Fruit fly (Drosophila melanogaster) whole organism, embryonic: Measurements from ENCODE around the gene CG6574.

Experiments
- BtbVII ChIP-seq: fragments of 200-800 bp; sonication (Bioruptor generic); optimal IDR thresholded peaks from 3 replicates; lab custom pipeline; 2017; ENCODE audit warnings: missing biosample characterization, mild to moderate bottlenecking, missing genetic modification characterization
- CG11247 ChIP-seq: fragments of 200-800 bp; sonication (Bioruptor generic); IDR thresholded peaks from 2 replicates; pipeline ENCODE4 v1.3.6; 2022; ENCODE audit warnings: missing biosample characterization, missing genetic modification characterization
- CG12155 ChIP-seq: fragments of 200-800 bp; sonication (Bioruptor generic); optimal IDR thresholded peaks from 3 replicates; lab custom pipeline; 2016; ENCODE audit warnings: missing biosample characterization, missing genetic modification characterization
- CG13775 ChIP-seq: fragments of 200-800 bp; sonication (Bioruptor generic); optimal IDR thresholded peaks from 3 replicates; lab custom pipeline; 2017; ENCODE audit warnings: missing biosample characterization, mild to moderate bottlenecking, missing genetic modification characterization
- CG14014 ChIP-seq: fragments of 200-800 bp; sonication (Bioruptor generic); IDR thresholded peaks from 2 replicates; pipeline ENCODE4 v1.3.6; 2022; ENCODE audit warnings: missing biosample characterization, missing genetic modification characterization
- CG18599 ChIP-seq: fragments of 200-800 bp; sonication (Bioruptor generic); optimal IDR thresholded peaks from 3 replicates; lab custom pipeline; 2017; ENCODE audit warnings: missing biosample characterization, missing genetic modification characterization, mild to moderate bottlenecking, moderate library complexity, missing genetic modification reagents
- CG2678 ChIP-seq: fragments of 200-800 bp; sonication (Bioruptor generic); optimal IDR thresholded peaks from 3 replicates; lab custom pipeline; 2019; ENCODE audit warnings: missing biosample characterization, mild to moderate bottlenecking, missing genetic modification characterization, moderate library complexity
- CG30020 ChIP-seq: fragments of 200-800 bp; optimal IDR thresholded peaks from 2 replicates; lab custom pipeline; 2019; ENCODE audit warnings: missing biosample characterization, mild to moderate bottlenecking, missing genetic modification characterization, moderate library complexity
- CG3065 ChIP-seq: fragments of 200-800 bp; sonication (Bioruptor generic); optimal IDR thresholded peaks from 2 replicates; lab custom pipeline; 2016; ENCODE audit warnings: missing biosample characterization, missing genetic modification characterization
- CG34422 ChIP-seq: fragments of 200-800 bp; sonication (Bioruptor generic); IDR thresholded peaks from 3 replicates; pipeline ENCODE4 v1.3.6; 2022; ENCODE audit warnings: missing biosample characterization, missing genetic modification characterization
- CG6854 ChIP-seq: fragments of 200-800 bp; sonication (Bioruptor generic); optimal IDR thresholded peaks from 3 replicates; lab custom pipeline; 2017; ENCODE audit warnings: missing biosample characterization, mild to moderate bottlenecking, missing genetic modification characterization
- CG7745 ChIP-seq: fragments of 200-800 bp; sonication (Bioruptor generic); optimal IDR thresholded peaks from 2 replicates; lab custom pipeline; 2018; ENCODE audit warnings: missing biosample characterization, mild to moderate bottlenecking, missing genetic modification characterization, moderate library complexity
- CG8924 ChIP-seq: fragments of 200-800 bp; optimal IDR thresholded peaks from 3 replicates; lab custom pipeline; 2019; ENCODE audit warnings: missing biosample characterization, mild to moderate bottlenecking, missing genetic modification characterization, moderate library complexity
- CG9797 ChIP-seq: fragments of 200-800 bp; sonication (Bioruptor generic); optimal IDR thresholded peaks from 3 replicates; lab custom pipeline; 2018; ENCODE audit warnings: missing biosample characterization, mild to moderate bottlenecking, missing genetic modification characterization
- CHES-1-like ChIP-seq: fragments of 200-800 bp; sonication (Bioruptor generic); optimal IDR thresholded peaks from 2 replicates; lab custom pipeline; 2016; ENCODE audit warnings: missing biosample characterization, missing genetic modification characterization
- D19A ChIP-seq: fragments of 200-800 bp; optimal IDR thresholded peaks from 3 replicates; lab custom pipeline; 2019; ENCODE audit warnings: missing biosample characterization, mild to moderate bottlenecking, missing genetic modification characterization, moderate library complexity
- Dad ChIP-seq: fragments of 200-800 bp; sonication (Bioruptor generic); optimal IDR thresholded peaks from 3 replicates; lab custom pipeline; 2016; ENCODE audit warnings: missing biosample characterization, missing genetic modification characterization
- Deaf1 ChIP-seq: fragments of 200-800 bp; optimal IDR thresholded peaks from 3 replicates; lab custom pipeline; 2019; ENCODE audit warnings: missing biosample characterization, mild to moderate bottlenecking, missing genetic modification characterization, moderate library complexity
- Dek ChIP-seq: fragments of 200-800 bp; sonication (Bioruptor generic); optimal IDR thresholded peaks from 3 replicates; lab custom pipeline; 2019; ENCODE audit warnings: missing biosample characterization, mild to moderate bottlenecking, missing genetic modification characterization, moderate library complexity
- Dfd ChIP-seq, 2 experiments: fragments of >200 bp; optimal IDR thresholded peaks; 2 replicates each; lab custom pipeline; 2017; ENCODE audit warnings: missing biosample characterization in 2 of 2, missing genetic modification characterization in 2 of 2
- Doc3 ChIP-seq: fragments of 200-800 bp; sonication (Bioruptor generic); IDR thresholded peaks from 3 replicates; pipeline ENCODE4 v1.3.6; 2022; ENCODE audit warnings: missing biosample characterization, missing genetic modification characterization; ENCODE audit not compliant: partially characterized antibody
- Elba2 ChIP-seq: fragments of 200-800 bp; sonication (Bioruptor generic); optimal IDR thresholded peaks from 3 replicates; lab custom pipeline; 2016; ENCODE audit warnings: missing biosample characterization, missing genetic modification characterization
- Fer2 ChIP-seq: fragments of 200-800 bp; sonication (Bioruptor generic); optimal IDR thresholded peaks from 2 replicates; lab custom pipeline; 2018; ENCODE audit warnings: missing biosample characterization, mild to moderate bottlenecking, missing genetic modification characterization, moderate library complexity
- HmgD ChIP-seq: fragments of 200-800 bp; sonication (Bioruptor generic); optimal IDR thresholded peaks from 3 replicates; lab custom pipeline; 2016; ENCODE audit warnings: missing biosample characterization, missing genetic modification characterization
- Hmx ChIP-seq: fragments of 200-800 bp; sonication (Bioruptor generic); optimal IDR thresholded peaks from 2 replicates; lab custom pipeline; 2016; ENCODE audit warnings: missing biosample characterization, missing genetic modification characterization
- Max ChIP-seq: fragments of 200-800 bp; sonication (Bioruptor generic); optimal IDR thresholded peaks from 2 replicates; lab custom pipeline; 2016; ENCODE audit warnings: missing biosample characterization, mild to moderate bottlenecking, missing genetic modification characterization
- Med ChIP-seq: fragments of 200-800 bp; sonication (Bioruptor generic); peaks from one replicate; lab custom pipeline; 2016; ENCODE audit warnings: missing biosample characterization, missing genetic modification characterization, mild to moderate bottlenecking, inconsistent platforms, moderate library complexity
- Nf-YA ChIP-seq: fragments of 200-800 bp; sonication (Bioruptor generic); IDR thresholded peaks from 2 replicates; pipeline ENCODE4 v1.3.6; 2022; ENCODE audit warnings: missing biosample characterization, missing genetic modification characterization
- Oli ChIP-seq: fragments of 200-800 bp; sonication (Bioruptor generic); optimal IDR thresholded peaks from 2 replicates; lab custom pipeline; 2018; ENCODE audit warnings: missing biosample characterization, mild to moderate bottlenecking, missing genetic modification characterization, moderate library complexity
- Scr ChIP-seq: fragments of 200-800 bp; sonication (Bioruptor generic); IDR thresholded peaks from 2 replicates; pipeline ENCODE4 v1.3.6; 2022; ENCODE audit warnings: missing biosample characterization, missing genetic modification characterization; ENCODE audit not compliant: partially characterized antibody
- TFAM ChIP-seq: fragments of 200-800 bp; sonication (Bioruptor generic); optimal IDR thresholded peaks from 2 replicates; lab custom pipeline; 2017; ENCODE audit warnings: missing biosample characterization, missing genetic modification characterization, inconsistent platforms
- Usf ChIP-seq: fragments of 200-800 bp; sonication (Bioruptor generic); optimal IDR thresholded peaks from 2 replicates; lab custom pipeline; 2017; ENCODE audit warnings: missing genotype, missing biosample characterization, missing genetic modification characterization
- Xrp1 ChIP-seq: fragments of 200-800 bp; sonication (Bioruptor generic); IDR thresholded peaks from 2 replicates; pipeline ENCODE4 v1.3.6; 2022; ENCODE audit warnings: missing biosample characterization, missing genetic modification characterization
- al ChIP-seq: fragments of 200-800 bp; sonication (Bioruptor generic); IDR thresholded peaks from 2 replicates; pipeline ENCODE4 v1.3.6; 2022; ENCODE audit warnings: missing biosample characterization, missing genetic modification characterization
- ara ChIP-seq: fragments of 200-800 bp; sonication (Bioruptor generic); IDR thresholded peaks from 2 replicates; pipeline ENCODE4 v1.3.6; 2022; ENCODE audit warnings: missing biosample characterization, missing genetic modification characterization
- br ChIP-seq: fragments of >200 bp; optimal IDR thresholded peaks from 2 replicates; lab custom pipeline; 2017
- cad ChIP-seq: fragments of >200 bp; optimal IDR thresholded peaks from 2 replicates; lab custom pipeline; 2017; ENCODE audit warnings: missing biosample characterization, missing genetic modification characterization
- crc ChIP-seq: fragments of 200-800 bp; sonication (Bioruptor generic); optimal IDR thresholded peaks from 2 replicates; lab custom pipeline; 2016; ENCODE audit warnings: missing biosample characterization, missing genetic modification characterization
- crp ChIP-seq, 2 experiments: fragments of 200-800 bp; sonication (Bioruptor generic); optimal IDR thresholded peaks; 2 replicates in 1 of 2; 3 replicates in 1 of 2; lab custom pipeline; 2017; ENCODE audit warnings: missing biosample characterization in 2 of 2, missing genetic modification characterization in 2 of 2, mild to moderate bottlenecking in 1 of 2, moderate library complexity in 1 of 2
- fd3F ChIP-seq: fragments of 200-800 bp; sonication (Bioruptor generic); optimal IDR thresholded peaks from 2 replicates; lab custom pipeline; 2018; ENCODE audit warnings: missing biosample characterization, mild to moderate bottlenecking, missing genetic modification characterization, moderate library complexity
- grau ChIP-seq: fragments of 200-800 bp; optimal IDR thresholded peaks from 3 replicates; lab custom pipeline; 2019; ENCODE audit warnings: missing biosample characterization, mild to moderate bottlenecking, missing genetic modification characterization, moderate library complexity
- inv ChIP-seq: fragments of 200-800 bp; sonication (Bioruptor generic); IDR thresholded peaks from 2 replicates; pipeline ENCODE4 v1.3.6; 2022; ENCODE audit warnings: missing biosample characterization, missing genetic modification characterization; ENCODE audit not compliant: partially characterized antibody
- kni ChIP-seq: fragments of 200-800 bp; sonication (Bioruptor generic); optimal IDR thresholded peaks from 3 replicates; lab custom pipeline; 2017; ENCODE audit warnings: mild to moderate bottlenecking, missing biosample characterization, missing genetic modification reagents, missing genetic modification characterization
- pita ChIP-seq: fragments of 200-800 bp; sonication (Bioruptor generic); optimal IDR thresholded peaks from 2 replicates; lab custom pipeline; 2017; ENCODE audit warnings: missing biosample characterization, mild to moderate bottlenecking, missing genetic modification characterization
- rib ChIP-seq: fragments of 200-800 bp; sonication (Bioruptor generic); IDR thresholded peaks from 2 replicates; pipeline ENCODE4 v1.3.6; 2022; ENCODE audit warnings: missing biosample characterization, missing genetic modification characterization
- twi ChIP-seq: fragments of 200-800 bp; optimal IDR thresholded peaks from 2 replicates; lab custom pipeline; 2019; ENCODE audit warnings: missing biosample characterization, mild to moderate bottlenecking, missing genetic modification characterization, moderate library complexity
- vfl ChIP-seq: fragments of 200-800 bp; sonication (Bioruptor generic); optimal IDR thresholded peaks from 2 replicates; lab custom pipeline; 2016; ENCODE audit warnings: missing biosample characterization, missing genetic modification characterization
- wek ChIP-seq: fragments of 200-800 bp; sonication (Bioruptor generic); optimal IDR thresholded peaks from 3 replicates; lab custom pipeline; 2018; ENCODE audit warnings: missing biosample characterization, mild to moderate bottlenecking, missing genetic modification characterization, moderate library complexity
- zen ChIP-seq: fragments of 200-800 bp; sonication (Bioruptor generic); optimal IDR thresholded peaks from 3 replicates; lab custom pipeline; 2018; ENCODE audit warnings: missing biosample characterization, mild to moderate bottlenecking, missing genetic modification characterization, moderate library complexity

The CG6574 gene

dm6 chr3R:10886462-10887315, 23.9 kb upstream of the CG6574 start (continued):
- TF ChIP-seq Nf-YA (GFP tag; lab: Robert Waterston, UW): peak; percentile 80
- no peak for TF ChIP-seq wek (GFP tag; lab: Kevin White, UChicago)
- no peak for TF ChIP-seq pita (GFP tag; lab: Kevin White, UChicago)
- no peak for TF ChIP-seq br
- TF ChIP-seq Dfd (GFP tag; optimal IDR thresholded peaks at IDR 0.05; lab: Kevin White, UChicago): no peak
- TF ChIP-seq CG7745 (tag; lab: Kevin White, UChicago): no peak
- TF ChIP-seq CG3065 (GFP tag; lab: Kevin White, UChicago): no peak
- TF ChIP-seq Dad (GFP tag; lab: Kevin White, UChicago): peak; percentile 77
- peak; percentile 91 for TF ChIP-seq Xrp1 (GFP tag; lab: Robert Waterston, UW)
- TF ChIP-seq Elba2 (GFP tag; lab: Kevin White, UChicago): no peak
- peak; percentile 56 for TF ChIP-seq twi
- TF ChIP-seq D19A: peak; percentile 75
- TF ChIP-seq Deaf1: peak; percentile 48
- TF ChIP-seq fd3F: peak; percentile 77
- TF ChIP-seq inv (GFP tag; lab: Robert Waterston, UW): no peak; the same call in 1 of the 2 replicates
- TF ChIP-seq CG6854: peak; percentile 92
- TF ChIP-seq crc (GFP tag; lab: Kevin White, UChicago): peak; percentile 87
- peak; percentile 97 for TF ChIP-seq Med (GFP tag; lab: Kevin White, UChicago)
- TF ChIP-seq CG14014 (GFP tag; lab: Robert Waterston, UW): peak; percentile 87
- no peak for TF ChIP-seq cad (GFP tag; lab: Kevin White, UChicago)
- peak; percentile 84 for TF ChIP-seq Hmx (GFP tag; lab: Kevin White, UChicago)
- TF ChIP-seq vfl (GFP tag; lab: Kevin White, UChicago): peak; percentile 82
- peak; percentile 91 for TF ChIP-seq Oli
- peak; percentile 41 for TF ChIP-seq CG30020 (tag; lab: Kevin White, UChicago)
- TF ChIP-seq rib (GFP tag; lab: Robert Waterston, UW): peak; percentile 81
- no peak for TF ChIP-seq Doc3 (GFP tag; lab: Robert Waterston, UW)
- TF ChIP-seq CG9797 (GFP tag; lab: Kevin White, UChicago): peak; percentile 27
- TF ChIP-seq al: peak; percentile 74
- TF ChIP-seq HmgD (GFP tag; lab: Kevin White, UChicago): no peak
- 0 out of 2 replicates have a peak, but pooled peaks have one; percentile 25 for TF ChIP-seq Scr (GFP tag; lab: Robert Waterston, UW)
- TF ChIP-seq Fer2 (tag; lab: Kevin White, UChicago): peak; percentile 76
- TF ChIP-seq kni (GFP tag; lab: Kevin White, UChicago): peak; percentile 88
- TF ChIP-seq Usf (GFP tag; lab: Kevin White, UChicago): peak; percentile 73
- TF ChIP-seq BtbVII (GFP tag; lab: Kevin White, UChicago): peak; percentile 93
- TF ChIP-seq crp (GFP tag; optimal IDR thresholded peaks at IDR 0.05; lab: Kevin White, UChicago): peak in 1 of 2 experiments; percentile 66
- TF ChIP-seq grau: peak; percentile 86
- peak; percentile 95 for TF ChIP-seq CG2678
- peak; percentile 80 for TF ChIP-seq CG34422 (GFP tag; lab: Robert Waterston, UW)
- peak; percentile 83 for TF ChIP-seq CHES-1-like
- TF ChIP-seq Max: peak; percentile 81
- peak; percentile 88 for TF ChIP-seq CG8924 (tag; lab: Kevin White, UChicago)
- peak; percentile 56 for TF ChIP-seq zen (tag; lab: Kevin White, UChicago)
- TF ChIP-seq CG12155 (GFP tag; lab: Kevin White, UChicago): peak; percentile 85
- peak; percentile 86 for TF ChIP-seq Dek (tag; lab: Kevin White, UChicago)
- TF ChIP-seq CG11247 (GFP tag; lab: Robert Waterston, UW): peak; percentile 76
- TF ChIP-seq CG13775 (GFP tag; lab: Kevin White, UChicago): peak; percentile 89
- peak; percentile 97 for TF ChIP-seq CG18599
- TF ChIP-seq TFAM (GFP tag; lab: Kevin White, UChicago): peak; percentile 29
- peak; percentile 77 for TF ChIP-seq ara (GFP tag; lab: Robert Waterston, UW)
